Worm (Caenorhabditis elegans) whole organism, early embryonic: ENCODE results near the gene R11G1.1.

Source experiments
- F13C5.2 ChIP-seq: sonication (generic microtip); optimal IDR thresholded peaks from 2 replicates; lab custom pipeline; 2017; ENCODE audit warnings: mild to moderate bottlenecking, missing genetic modification characterization, inconsistent platforms, missing compliant biosample characterization
- ets-7 ChIP-seq: sonication (generic microtip); optimal IDR thresholded peaks from 2 replicates; lab custom pipeline; 2016; ENCODE audit warnings: missing genotype, missing genetic modification characterization, missing compliant biosample characterization
- pes-1 ChIP-seq: fragments of 200-800 bp; sonication (Bioruptor generic); IDR thresholded peaks from 2 replicates; pipeline ENCODE4 v1.3.6; 2022; ENCODE audit warnings: missing genetic modification reagents, missing genetic modification characterization, missing compliant biosample characterization

ce11 chrX:3689155-3689719 is 29.9 kb downstream of the R11G1.1 start, which contains the start of gene tag-278:
- no peak for TF ChIP-seq ets-7 (tag; lab: Kevin White, UChicago)
- no peak for TF ChIP-seq F13C5.2 (tag; lab: Kevin White, UChicago)
- TF ChIP-seq pes-1 (GFP tag; lab: Robert Waterston, UW), result no peak
